Worm (Caenorhabditis elegans) whole organism, late embryonic: ENCODE measurements around the gene srbc-51.

Experiments used
- C08G9.2 ChIP-seq: sonication (generic microtip); optimal IDR thresholded peaks from 2 replicates; lab custom pipeline; 2016; ENCODE audit warnings: mild to moderate bottlenecking, missing genetic modification characterization, moderate library complexity, missing compliant biosample characterization
- K02D7.2 ChIP-seq: sonication (generic microtip); optimal IDR thresholded peaks from 2 replicates; lab custom pipeline; 2017; ENCODE audit warnings: mild to moderate bottlenecking, missing genetic modification characterization, missing compliant biosample characterization
- T23F11.4 ChIP-seq: fragments of 200-800 bp; sonication (Bioruptor generic); optimal IDR thresholded peaks from 2 replicates; lab custom pipeline; 2018; ENCODE audit warnings: mild to moderate bottlenecking, missing genetic modification characterization, missing compliant biosample characterization
- ahr-1 ChIP-seq: sonication (generic microtip); optimal IDR thresholded peaks from 2 replicates; lab custom pipeline; 2016; ENCODE audit warnings: missing genetic modification characterization, missing compliant biosample characterization
- ceh-14 ChIP-seq: sonication (generic microtip); optimal IDR thresholded peaks from 2 replicates; lab custom pipeline; 2016; ENCODE audit warnings: missing genotype, missing genetic modification characterization, missing compliant biosample characterization
- ceh-24 ChIP-seq: sonication (generic microtip); optimal IDR thresholded peaks from 2 replicates; lab custom pipeline; 2016; ENCODE audit warnings: mild to moderate bottlenecking, missing genetic modification characterization, missing compliant biosample characterization
- ceh-30 ChIP-seq: fragments of 150-350 bp; optimal IDR thresholded peaks from 2 replicates; lab custom pipeline; 2014; ENCODE audit warnings: missing biosample characterization, missing genetic modification characterization
- ceh-31 ChIP-seq: sonication (generic microtip); optimal IDR thresholded peaks from 2 replicates; lab custom pipeline; 2016; ENCODE audit warnings: missing genetic modification characterization, missing compliant biosample characterization
- ceh-34 ChIP-seq: sonication (generic microtip); optimal IDR thresholded peaks from 2 replicates; lab custom pipeline; 2016; ENCODE audit warnings: mild to moderate bottlenecking, missing genetic modification characterization, missing compliant biosample characterization
- ceh-45 ChIP-seq: fragments of 200-800 bp; sonication (Bioruptor generic); IDR thresholded peaks from 2 replicates; pipeline ENCODE4 v1.3.6; 2022; ENCODE audit warnings: missing genetic modification reagents, missing genetic modification characterization, missing compliant biosample characterization
- ceh-48 ChIP-seq: sonication (generic microtip); optimal IDR thresholded peaks from 2 replicates; lab custom pipeline; 2016; ENCODE audit warnings: missing genetic modification characterization, inconsistent platforms, missing compliant biosample characterization
- ceh-6 ChIP-seq: fragments of 200-800 bp; sonication (Bioruptor generic); optimal IDR thresholded peaks from 2 replicates; lab custom pipeline; 2018; ENCODE audit warnings: mild to moderate bottlenecking, missing genetic modification characterization, missing compliant biosample characterization
- ceh-9 ChIP-seq: sonication (generic microtip); optimal IDR thresholded peaks from 2 replicates; lab custom pipeline; 2016; ENCODE audit warnings: mild to moderate bottlenecking, missing genetic modification characterization, inconsistent platforms, missing compliant biosample characterization
- dmd-4 ChIP-seq: sonication (generic microtip); optimal IDR thresholded peaks from 2 replicates; lab custom pipeline; 2016; ENCODE audit warnings: borderline replicate concordance, missing genetic modification characterization, missing compliant biosample characterization
- dve-1 ChIP-seq: sonication (generic microtip); optimal IDR thresholded peaks from 2 replicates; lab custom pipeline; 2017; ENCODE audit warnings: antibody characterized with exemption, mild to moderate bottlenecking, missing genetic modification characterization, missing compliant biosample characterization
- elt-4 ChIP-seq: sonication (generic microtip); optimal IDR thresholded peaks from 2 replicates; lab custom pipeline; 2016; ENCODE audit warnings: missing genetic modification characterization, missing compliant biosample characterization
- ets-4 ChIP-seq: sonication (generic microtip); optimal IDR thresholded peaks from 2 replicates; lab custom pipeline; 2016; ENCODE audit warnings: missing genetic modification characterization, missing compliant biosample characterization
- fax-1 ChIP-seq: sonication (generic microtip); optimal IDR thresholded peaks from 2 replicates; lab custom pipeline; 2016; ENCODE audit warnings: missing genotype, missing genetic modification characterization, missing compliant biosample characterization
- fkh-10 ChIP-seq: fragments of 150-350 bp; optimal IDR thresholded peaks from 2 replicates; lab custom pipeline; 2014; ENCODE audit warnings: missing biosample characterization, missing genetic modification reagents, missing genetic modification characterization
- fkh-6 ChIP-seq: sonication (generic microtip); optimal IDR thresholded peaks from 2 replicates; lab custom pipeline; 2016; ENCODE audit warnings: missing genetic modification characterization, missing compliant biosample characterization
- gmeb-2 ChIP-seq: sonication (generic microtip); optimal IDR thresholded peaks from 2 replicates; lab custom pipeline; 2016; ENCODE audit warnings: missing genetic modification characterization, inconsistent platforms, missing compliant biosample characterization
- hlh-15 ChIP-seq: sonication (generic microtip); optimal IDR thresholded peaks from 2 replicates; lab custom pipeline; 2016; ENCODE audit warnings: missing genetic modification characterization, missing compliant biosample characterization
- hlh-30 ChIP-seq: sonication (generic microtip); optimal IDR thresholded peaks from 2 replicates; lab custom pipeline; 2017; ENCODE audit warnings: antibody characterized with exemption, missing genetic modification characterization, missing compliant biosample characterization; ENCODE audit not compliant: insufficient read depth
- hlh-6 ChIP-seq: sonication (generic microtip); optimal IDR thresholded peaks from 2 replicates; lab custom pipeline; 2016; ENCODE audit warnings: missing genotype, missing genetic modification characterization, missing compliant biosample characterization
- hlh-8 ChIP-seq: sonication (generic microtip); optimal IDR thresholded peaks from 2 replicates; lab custom pipeline; 2016; ENCODE audit warnings: missing genotype, missing genetic modification characterization, missing compliant biosample characterization
- lim-6 ChIP-seq: sonication (generic microtip); optimal IDR thresholded peaks from 2 replicates; lab custom pipeline; 2016; ENCODE audit warnings: missing genetic modification characterization, missing compliant biosample characterization
- lin-11 ChIP-seq: fragments of 200-800 bp; sonication (Bioruptor generic); optimal IDR thresholded peaks from 2 replicates; lab custom pipeline; 2018; ENCODE audit warnings: mild to moderate bottlenecking, missing genetic modification characterization, missing compliant biosample characterization
- madf-2 ChIP-seq: sonication (generic microtip); optimal IDR thresholded peaks from 2 replicates; lab custom pipeline; 2017; ENCODE audit warnings: missing genetic modification characterization, missing compliant biosample characterization
- mec-3 ChIP-seq: sonication (generic microtip); optimal IDR thresholded peaks from 2 replicates; lab custom pipeline; 2016; ENCODE audit warnings: borderline replicate concordance, missing genetic modification characterization, missing compliant biosample characterization
- nfya-1 ChIP-seq: sonication (generic microtip); optimal IDR thresholded peaks from 2 replicates; lab custom pipeline; 2017; ENCODE audit warnings: missing genetic modification characterization, mild to moderate bottlenecking, missing compliant biosample characterization, antibody characterized with exemption, moderate library complexity
- nhr-11 ChIP-seq: fragments of 150-350 bp; optimal IDR thresholded peaks from 2 replicates; lab custom pipeline; 2014; ENCODE audit warnings: missing biosample characterization, missing genetic modification characterization
- npax-4 ChIP-seq: sonication (generic microtip); optimal IDR thresholded peaks from 2 replicates; lab custom pipeline; 2016; ENCODE audit warnings: missing genetic modification characterization, missing compliant biosample characterization
- pat-9 ChIP-seq: fragments of 200-800 bp; sonication (Bioruptor generic); optimal IDR thresholded peaks from 2 replicates; lab custom pipeline; 2018; ENCODE audit warnings: mild to moderate bottlenecking, missing genetic modification characterization, moderate library complexity, missing compliant biosample characterization
- pha-2 ChIP-seq: sonication (generic microtip); optimal IDR thresholded peaks from 2 replicates; lab custom pipeline; 2017; ENCODE audit warnings: mild to moderate bottlenecking, missing genetic modification characterization, missing compliant biosample characterization
- pqm-1 ChIP-seq: sonication (generic microtip); optimal IDR thresholded peaks from 2 replicates; lab custom pipeline; 2016; ENCODE audit warnings: missing genetic modification characterization, missing compliant biosample characterization
- pros-1 ChIP-seq: fragments of 150-350 bp; optimal IDR thresholded peaks from 2 replicates; lab custom pipeline; 2014; ENCODE audit warnings: missing biosample characterization, missing genetic modification reagents, missing genetic modification characterization
- ref-2 ChIP-seq: sonication (generic microtip); optimal IDR thresholded peaks from 2 replicates; lab custom pipeline; 2016; ENCODE audit warnings: missing genetic modification characterization, missing compliant biosample characterization
- rnt-1 ChIP-seq: sonication (generic microtip); optimal IDR thresholded peaks from 2 replicates; lab custom pipeline; 2016; ENCODE audit warnings: missing genetic modification characterization, missing compliant biosample characterization
- sox-2 ChIP-seq: fragments of 200-800 bp; sonication (Bioruptor generic); IDR thresholded peaks from 2 replicates; pipeline ENCODE4 v1.3.6; 2022; ENCODE audit warnings: missing genetic modification reagents, missing genetic modification characterization, missing compliant biosample characterization
- syd-9 ChIP-seq: sonication (generic microtip); optimal IDR thresholded peaks from 2 replicates; lab custom pipeline; 2016; ENCODE audit warnings: mild to moderate bottlenecking, missing genetic modification characterization, moderate library complexity, missing compliant biosample characterization
- unc-3 ChIP-seq, 2 experiments: fragments of 200-800 bp in 1 of 2; sonication (Bioruptor generic) in 1 of 2; sonication (generic microtip) in 1 of 2; conservative IDR thresholded peaks in 1 of 2; optimal IDR thresholded peaks in 1 of 2; 2 replicates each; pipeline versions ENCODE4 v1.3.6 to Lab custom; 2016 to 2022; ENCODE audit warnings: missing compliant biosample characterization in 2 of 2, missing genetic modification characterization in 2 of 2, missing genetic modification reagents in 1 of 2
- unc-42 ChIP-seq: sonication (generic microtip); optimal IDR thresholded peaks from 2 replicates; lab custom pipeline; 2016; ENCODE audit warnings: missing genotype, missing genetic modification characterization, missing compliant biosample characterization
- unc-86 ChIP-seq: sonication (generic microtip); optimal IDR thresholded peaks from 2 replicates; lab custom pipeline; 2016; ENCODE audit warnings: missing genetic modification characterization, missing compliant biosample characterization
- ztf-16 ChIP-seq: sonication (generic microtip); optimal IDR thresholded peaks from 2 replicates; lab custom pipeline; 2017; ENCODE audit warnings: missing genetic modification characterization, missing compliant biosample characterization

srbc-51 gene

DNA sequence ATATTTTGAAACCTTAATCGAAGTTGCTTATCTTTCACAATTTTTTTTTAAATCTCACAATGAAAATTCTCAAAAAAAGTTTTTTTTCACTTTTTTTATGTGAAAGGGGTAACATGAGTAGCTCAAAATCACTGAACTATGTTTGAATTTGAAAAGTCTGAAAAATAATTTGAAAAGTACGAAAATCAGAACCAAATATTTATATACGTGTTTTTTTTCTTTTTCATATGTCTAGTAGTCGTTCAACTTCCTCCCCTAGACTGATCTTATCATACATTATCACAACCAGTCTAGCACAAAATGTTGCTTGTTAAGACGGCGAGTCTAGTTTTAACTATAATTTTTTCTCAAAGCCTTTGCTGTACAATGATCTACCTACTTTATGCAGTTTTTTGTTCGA is 4.8 kb upstream of the srbc-51 start, which contains the start of gene srbc-49:
srbc-49 (plus strand) TSS at position 301 of the 400 bp plus-strand sequence.
- TF ChIP-seq ceh-9 (no peak), ceh-24 (tag; lab: Kevin White, UChicago) (no peak), ceh-14 (no peak), unc-42 (tag; lab: Kevin White, UChicago) (no peak), unc-3 (GFP tag; conservative IDR thresholded peaks at IDR 0.05; lab: Robert Waterston, UW) (no peak), unc-3 (tag; optimal IDR thresholded peaks at IDR 0.05; lab: Kevin White, UChicago) (no peak), ceh-6 (no peak), C08G9.2 (no peak), hlh-15 (no peak), hlh-30 (tag; lab: Kevin White, UChicago) (no peak), rnt-1 (tag; lab: Kevin White, UChicago) (no peak), syd-9 (tag; lab: Kevin White, UChicago) (no peak), fkh-6 (tag; lab: Kevin White, UChicago) (no peak), dmd-4 (no peak), pha-2 (no peak), elt-4 (tag; lab: Kevin White, UChicago) (no peak), pros-1 (tag; lab: Kevin White, UChicago) (no peak), ets-4 (tag; lab: Kevin White, UChicago) (no peak), mec-3 (tag; lab: Kevin White, UChicago) (no peak)

DNA sequence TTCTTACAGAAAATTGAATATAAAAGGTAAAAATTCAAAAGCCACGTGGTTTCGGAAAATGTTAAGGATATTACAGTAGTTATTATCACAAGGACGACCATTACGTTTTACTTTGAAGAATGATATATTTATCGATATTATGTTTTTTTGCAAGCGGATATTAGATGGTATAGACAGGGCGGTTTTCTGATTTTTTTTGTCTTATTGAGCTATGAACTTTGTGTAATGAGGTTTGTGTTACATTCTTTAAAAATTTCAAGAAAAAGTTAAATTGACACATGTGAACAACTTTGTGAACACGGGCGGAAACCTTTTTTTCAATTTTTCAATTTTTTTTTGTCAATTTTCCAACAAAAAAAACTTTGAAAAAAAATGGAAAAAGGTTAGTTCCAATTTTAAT is 1.3 kb upstream of the srbc-51 start, which contains the start of gene srbc-50:
srbc-50 (minus strand) TSS at position 101 of the 400 bp plus-strand sequence.
- TF ChIP-seq hlh-6 (tag; lab: Kevin White, UChicago) (no peak), hlh-8 (tag; lab: Kevin White, UChicago) (no peak), gmeb-2 (no peak), T23F11.4 (GFP tag; lab: Kevin White, UChicago) (no peak), npax-4 (tag; lab: Kevin White, UChicago) (no peak), pha-2 (no peak), ceh-30 (no peak), madf-2 (no peak)

- TF ChIP-seq nfya-1 (tag; lab: Kevin White, UChicago) (no peak), hlh-30 (tag; lab: Kevin White, UChicago) (no peak), ref-2 (tag; lab: Kevin White, UChicago) (no peak), mec-3 (tag; lab: Kevin White, UChicago) (no peak), madf-2 (no peak), K02D7.2 (tag; lab: Kevin White, UChicago) (no peak), ceh-45 (GFP tag; lab: Robert Waterston, UW) (no peak), fkh-10 (GFP tag; lab: Kevin White, UChicago) (no peak), ceh-48 (tag; lab: Kevin White, UChicago) (no peak), elt-4 (tag; lab: Kevin White, UChicago) (no peak), ceh-30 (no peak)
These were observed 3.7 kb downstream of the srbc-51 start, which contains the start of gene srbc-55 for ce11 chrV:15829907-15830306. Gene srbc-55, minus strand, starts transcription at chrV:15830007.

- TF ChIP-seq madf-2: no peak
- TF ChIP-seq ceh-31 (tag; lab: Kevin White, UChicago): no peak
- no peak for TF ChIP-seq pqm-1
- no peak for TF ChIP-seq dmd-4
- TF ChIP-seq lin-11 (tag; lab: Kevin White, UChicago): no peak
- no peak for TF ChIP-seq ceh-6
- TF ChIP-seq gmeb-2: no peak
These were observed 5.4 kb downstream of the srbc-51 start, which contains the start of gene srbc-56 for ce11 chrV:15831586-15831985. Gene srbc-56, minus strand, starts transcription at chrV:15831686.

DNA sequence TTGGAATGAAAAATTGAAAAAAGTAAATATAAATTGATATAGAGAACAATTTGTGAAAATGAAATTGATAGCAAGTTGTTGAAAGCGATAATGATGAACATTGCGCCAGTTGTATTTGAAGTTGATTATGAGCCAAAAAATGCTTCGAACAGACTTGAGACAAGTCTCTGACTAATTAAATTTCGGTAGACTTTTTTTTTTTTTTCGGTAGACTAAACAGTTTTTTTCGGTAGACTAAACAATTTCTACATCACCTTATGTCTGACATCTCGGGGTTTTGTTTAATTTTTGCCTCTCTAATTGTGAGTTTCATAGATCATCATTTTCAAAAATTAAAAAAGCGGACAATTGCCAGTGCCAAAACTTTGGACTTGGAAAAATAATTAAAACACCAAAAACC is 7.4 kb downstream of the srbc-51 start, which contains the start of gene srbc-54:
srbc-54 (minus strand) TSS at position 101 of the 400 bp plus-strand sequence.
- TF ChIP-seq rnt-1 (tag; lab: Kevin White, UChicago) (no peak), ceh-6 (no peak), ceh-34 (tag; lab: Kevin White, UChicago) (no peak), lim-6 (tag; lab: Kevin White, UChicago) (no peak), pqm-1 (no peak), unc-86 (tag; lab: Kevin White, UChicago) (no peak), pat-9 (tag; lab: Kevin White, UChicago) (no peak), ztf-16 (tag; lab: Kevin White, UChicago) (no peak), dve-1 (tag; lab: Kevin White, UChicago) (no peak), pros-1 (tag; lab: Kevin White, UChicago) (no peak), hlh-8 (tag; lab: Kevin White, UChicago) (no peak), nhr-11 (tag; lab: Kevin White, UChicago) (no peak), T23F11.4 (GFP tag; lab: Kevin White, UChicago) (no peak), ceh-45 (GFP tag; lab: Robert Waterston, UW) (no peak), ahr-1 (no peak), sox-2 (GFP tag; lab: Robert Waterston, UW) (no peak), ceh-24 (tag; lab: Kevin White, UChicago) (no peak), fax-1 (tag; lab: Kevin White, UChicago) (no peak)
